Worm (Caenorhabditis elegans) whole organism, L4/young adult: ENCODE results near the gene K03A11.1.

Experiments used
- W03F9.2 ChIP-seq: fragments of 150-350 bp; optimal IDR thresholded peaks from 2 replicates; lab custom pipeline; 2014; ENCODE audit warnings: missing biosample characterization, missing genetic modification characterization
- dao-5 ChIP-seq: sonication (generic microtip); optimal IDR thresholded peaks from 2 replicates; lab custom pipeline; 2016; ENCODE audit warnings: missing genotype, missing genetic modification characterization, moderate library complexity, missing compliant biosample characterization
- him-1 ChIP-seq: sonication (generic microtip); optimal IDR thresholded peaks from 2 replicates; lab custom pipeline; 2016; ENCODE audit warnings: missing genotype, missing genetic modification reagents, missing genetic modification characterization, missing compliant biosample characterization

Gene K03A11.1

ce11 chrX:13077872-13078271 is 26.4 kb downstream of the K03A11.1 start, which contains the start of gene K03A11.4:
K03A11.4 (plus strand) TSS chrX:13078172.
- TF ChIP-seq him-1 (tag; lab: Kevin White, UChicago): no peak
- no peak for TF ChIP-seq dao-5
- no peak for TF ChIP-seq W03F9.2 (tag; lab: Kevin White, UChicago)

ce11 chrX:13082326-13082725 is 30.8 kb downstream of the K03A11.1 start, which contains the start of gene str-10:
str-10 (plus strand) TSS chrX:13082626.
- TF ChIP-seq him-1 (tag; lab: Kevin White, UChicago) (no peak), dao-5 (no peak), W03F9.2 (tag; lab: Kevin White, UChicago) (no peak)

ce11 chrX:13084273-13084672 is 32.8 kb downstream of the K03A11.1 start, which contains the start of gene R03G8.1:
R03G8.1 (plus strand) TSS chrX:13084573.
- TF ChIP-seq W03F9.2 (tag; lab: Kevin White, UChicago) (no peak), him-1 (tag; lab: Kevin White, UChicago) (no peak), dao-5 (no peak)

- TF ChIP-seq him-1 (tag; lab: Kevin White, UChicago) (no peak), W03F9.2 (tag; lab: Kevin White, UChicago) (no peak), dao-5 (no peak)
Measured at ce11 chrX:13088539-13088938, 37.0 kb downstream of the K03A11.1 start.

- TF ChIP-seq him-1 (tag; lab: Kevin White, UChicago) (no peak), dao-5 (no peak), W03F9.2 (tag; lab: Kevin White, UChicago) (no peak)
Measured at ce11 chrX:13090665-13091064, 39.2 kb downstream of the K03A11.1 start, which contains the start of gene R03G8.3. R03G8.3 (plus strand) TSS chrX:13090965.

- no peak for TF ChIP-seq him-1 (tag; lab: Kevin White, UChicago)
Measured at ce11 chrX:13091199-13091598, 39.7 kb downstream of the K03A11.1 start.

ce11 chrX:13100410-13100809 is 48.9 kb downstream of the K03A11.1 start, which contains the start of gene R03G8.6:
R03G8.6 (minus strand) TSS chrX:13100510.
- no peak for TF ChIP-seq dao-5
- no peak for TF ChIP-seq W03F9.2 (tag; lab: Kevin White, UChicago)
- TF ChIP-seq him-1 (tag; lab: Kevin White, UChicago): no peak

- TF ChIP-seq him-1 (tag; lab: Kevin White, UChicago) (no peak), dao-5 (no peak), W03F9.2 (tag; lab: Kevin White, UChicago) (no peak)
Measured at ce11 chrX:13102838-13103237, 51.3 kb downstream of the K03A11.1 start.

ce11 chrX:13104966-13105365 is 53.5 kb downstream of the K03A11.1 start, which contains the start of gene F17H10.1:
F17H10.1 (plus strand) TSS chrX:13105241.
- TF ChIP-seq W03F9.2 (tag; lab: Kevin White, UChicago): no peak
